Worm (Caenorhabditis elegans) whole organism, midembryonic: Measurements from ENCODE around the gene nhr-16.

Experiments
- cog-1 ChIP-seq: sonication (generic microtip); optimal IDR thresholded peaks from 2 replicates; lab custom pipeline; 2016; ENCODE audit warnings: missing genetic modification characterization, missing compliant biosample characterization
- flt-1 ChIP-seq: fragments of 200-800 bp; sonication (Bioruptor generic); IDR thresholded peaks from 2 replicates; pipeline ENCODE4 v1.3.6; 2022; ENCODE audit warnings: missing genetic modification characterization, missing compliant biosample characterization
- med-1 ChIP-seq: sonication (generic microtip); optimal IDR thresholded peaks from 2 replicates; lab custom pipeline; 2017; ENCODE audit warnings: missing genetic modification characterization, mild to moderate bottlenecking, missing compliant biosample characterization, antibody characterized with exemption, missing genetic modification reagents; ENCODE audit not compliant: insufficient read depth
- ref-1 ChIP-seq: fragments of 200-800 bp; sonication (Bioruptor generic); conservative IDR thresholded peaks from 2 replicates; pipeline ENCODE4 v1.3.6; 2022; ENCODE audit warnings: missing genetic modification reagents, missing genetic modification characterization, missing compliant biosample characterization

DNA sequence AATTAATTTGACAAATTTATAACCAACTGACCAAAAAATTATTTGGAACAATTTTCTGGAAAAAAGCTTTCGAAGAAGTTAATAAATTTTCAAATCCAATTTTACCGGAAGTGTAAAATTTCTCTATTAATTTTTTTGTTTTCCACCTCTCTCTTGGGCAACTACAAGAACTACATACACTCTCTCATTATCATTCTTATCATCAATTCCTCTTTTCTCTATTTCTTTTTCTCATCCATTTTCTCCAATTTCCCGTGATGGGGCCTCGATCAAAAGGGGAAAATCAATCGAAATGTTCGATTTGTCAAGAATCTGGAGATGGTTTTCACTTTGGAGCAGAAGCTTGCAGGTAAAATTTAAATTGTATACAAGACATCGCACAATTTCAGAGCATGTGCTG, 5.5 kb upstream of the nhr-16 start, which contains the start of gene nhr-109:
- no peak for TF ChIP-seq ref-1 (GFP tag; lab: Robert Waterston, UW)
- no peak for TF ChIP-seq cog-1 (tag; lab: Kevin White, UChicago)
- TF ChIP-seq flt-1 (GFP tag; lab: Robert Waterston, UW): no peak
- no peak for TF ChIP-seq med-1 (GFP tag; lab: Kevin White, UChicago)
